Worm (Caenorhabditis elegans) whole organism, mixed stage, embryonic: ENCODE results near the gene mrp-7.

Experiments
- ceh-39 ChIP-seq: fragments of 150-350 bp; optimal IDR thresholded peaks from 2 replicates; lab custom pipeline; 2014; ENCODE audit warnings: missing biosample characterization, missing genetic modification characterization
- ceh-43 ChIP-seq: fragments of 200-800 bp; sonication (Bioruptor generic); optimal IDR thresholded peaks from 2 replicates; lab custom pipeline; 2018; ENCODE audit warnings: mild to moderate bottlenecking, missing genetic modification characterization, moderate library complexity, missing compliant biosample characterization
- tbx-8 ChIP-seq: fragments of 200-800 bp; sonication (Bioruptor generic); optimal IDR thresholded peaks from 2 replicates; lab custom pipeline; 2018; ENCODE audit warnings: mild to moderate bottlenecking, missing genetic modification characterization, moderate library complexity, missing compliant biosample characterization
- ztf-11 ChIP-seq: fragments of 150-350 bp; optimal IDR thresholded peaks from 2 replicates; lab custom pipeline; 2014; ENCODE audit warnings: missing biosample characterization, missing genetic modification characterization

- TF ChIP-seq tbx-8 (GFP tag; lab: Kevin White, UChicago) (no peak), ztf-11 (tag; lab: Kevin White, UChicago) (no peak), ceh-43 (GFP tag; lab: Kevin White, UChicago) (no peak), ceh-39 (no peak)
These were observed 8.3 kb upstream of the mrp-7 start for ce11 chrV:19666308-19666707.
